Fruit fly (Drosophila melanogaster): ENCODE data around the gene Tudor-SN.

DNA sequence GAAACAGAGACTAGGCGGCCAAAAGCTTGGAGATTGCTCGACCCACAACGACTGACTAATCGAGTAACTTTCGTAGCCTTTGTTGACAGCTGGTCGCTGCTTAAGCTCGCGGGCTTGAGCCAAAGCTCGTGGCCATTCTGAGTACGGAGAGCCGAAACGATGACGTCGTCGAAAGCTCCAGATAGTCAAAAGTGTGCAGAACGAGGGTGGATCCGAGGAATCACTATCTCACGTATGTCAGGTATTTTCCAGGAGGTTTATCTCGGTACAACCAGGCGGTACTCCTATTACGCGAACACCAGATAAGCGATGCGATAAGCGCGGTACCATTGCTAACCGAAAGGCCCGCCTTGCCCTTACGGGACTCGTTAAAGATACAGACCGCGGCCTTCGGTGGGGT lies 47.4 kb upstream of the Tudor-SN start:
- no peak for TF ChIP-seq ab (GFP tag; optimal IDR thresholded peaks at IDR 0.05)
- no peak for TF ChIP-seq CG11695 (GFP tag; IDR thresholded peaks at IDR 0.05)
- TF ChIP-seq CG13775 (GFP tag; optimal IDR thresholded peaks at IDR 0.05): no peak
- TF ChIP-seq Poxn (GFP tag; IDR thresholded peaks at IDR 0.05): no peak
- TF ChIP-seq Xbp1 (GFP tag; optimal IDR thresholded peaks at IDR 0.05): no peak
- TF ChIP-seq Atf-2 (GFP tag; optimal IDR thresholded peaks at IDR 0.05): no peak
- TF ChIP-seq CG13287 (GFP tag; IDR thresholded peaks at IDR 0.05; ENCODE audit: partially characterized antibody): peak; percentile 35; the same call in 1 of the 2 replicates
- no peak for TF ChIP-seq Lhr (GFP tag; optimal IDR thresholded peaks at IDR 0.05)
- no peak for TF ChIP-seq pb (GFP tag; optimal IDR thresholded peaks at IDR 0.05)
- no peak for TF ChIP-seq Atf3 (GFP tag; optimal IDR thresholded peaks at IDR 0.05)
- no peak for TF ChIP-seq Dll (GFP tag; IDR thresholded peaks at IDR 0.05; ENCODE audit: partially characterized antibody)
- no peak for TF ChIP-seq cad (GFP tag; optimal IDR thresholded peaks at IDR 0.05)
